Worm (Caenorhabditis elegans) whole organism, mixed stage, embryonic: ENCODE results near the gene C50D2.1.

ENCODE experiments used
- blmp-1 ChIP-seq: fragments of 150-350 bp; optimal IDR thresholded peaks from 2 replicates; lab custom pipeline; 2014; ENCODE audit warnings: missing biosample characterization, missing genetic modification characterization
- lsy-2 ChIP-seq: fragments of 150-350 bp; optimal IDR thresholded peaks from 2 replicates; lab custom pipeline; 2014; ENCODE audit warnings: missing biosample characterization, missing genetic modification characterization
- mep-1 ChIP-seq: fragments of 150-350 bp; optimal IDR thresholded peaks from 2 replicates; lab custom pipeline; 2017; ENCODE audit warnings: missing biosample characterization, missing genetic modification reagents, missing genetic modification characterization, inconsistent platforms
- nhr-12 ChIP-seq: fragments of 150-350 bp; optimal IDR thresholded peaks from 2 replicates; lab custom pipeline; 2014; ENCODE audit warnings: missing biosample characterization, missing genetic modification characterization
- nhr-28 ChIP-seq: fragments of 150-350 bp; optimal IDR thresholded peaks from 2 replicates; lab custom pipeline; 2014; ENCODE audit warnings: missing biosample characterization, missing genetic modification characterization

DNA sequence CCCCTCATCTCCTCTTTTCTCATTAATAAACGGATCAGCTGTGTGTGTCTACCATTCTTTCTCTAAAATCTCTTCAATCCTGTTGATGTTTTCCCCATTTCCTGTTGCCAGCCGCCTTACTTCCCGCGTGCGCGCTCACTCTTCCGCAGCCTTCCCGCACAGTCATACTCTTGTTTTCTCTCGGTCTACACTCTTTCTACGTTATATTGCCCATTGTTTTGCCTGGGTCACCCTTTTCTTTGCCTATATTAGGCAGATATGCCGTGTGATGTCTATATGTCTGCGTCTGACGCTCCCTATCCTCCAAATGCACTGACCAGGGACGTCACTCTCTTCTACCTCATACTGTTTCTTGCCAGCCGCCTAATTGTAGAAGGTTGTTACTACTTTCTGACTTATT lies 45.0 kb upstream of the C50D2.1 start:
- TF ChIP-seq blmp-1 (tag; lab: Kevin White, UChicago) = peak; percentile 38
- peak; percentile 64 for TF ChIP-seq mep-1 (tag; lab: Kevin White, UChicago)
- TF ChIP-seq lsy-2 = no peak
- no peak for TF ChIP-seq nhr-28 (tag; lab: Kevin White, UChicago)
- TF ChIP-seq nhr-12 (tag; lab: Kevin White, UChicago) = no peak
